Worm (Caenorhabditis elegans) whole organism, midembryonic: ENCODE results near the gene clec-163.
"Not testable (repeated sequence)": the region's sequence is repeated elsewhere in the genome, so short reads cannot be mapped to it uniquely, and the experiment has no call there.

ENCODE experiments used
- T22C8.4 ChIP-seq: fragments of 200-800 bp; sonication (Bioruptor generic); IDR thresholded peaks from 2 replicates; pipeline ENCODE4 v1.3.6; 2022; ENCODE audit warnings: missing genetic modification characterization, missing compliant biosample characterization
- cog-1 ChIP-seq: sonication (generic microtip); optimal IDR thresholded peaks from 2 replicates; lab custom pipeline; 2016; ENCODE audit warnings: missing genetic modification characterization, missing compliant biosample characterization
- flt-1 ChIP-seq: fragments of 200-800 bp; sonication (Bioruptor generic); IDR thresholded peaks from 2 replicates; pipeline ENCODE4 v1.3.6; 2022; ENCODE audit warnings: missing genetic modification characterization, missing compliant biosample characterization
- klf-2 ChIP-seq: fragments of 200-800 bp; sonication (Bioruptor generic); conservative IDR thresholded peaks from 2 replicates; pipeline ENCODE4 v1.3.6; 2022; ENCODE audit warnings: missing genetic modification reagents, missing genetic modification characterization, missing compliant biosample characterization
- med-1 ChIP-seq: sonication (generic microtip); optimal IDR thresholded peaks from 2 replicates; lab custom pipeline; 2017; ENCODE audit warnings: missing genetic modification characterization, mild to moderate bottlenecking, missing compliant biosample characterization, antibody characterized with exemption, missing genetic modification reagents; ENCODE audit not compliant: insufficient read depth
- ref-1 ChIP-seq: fragments of 200-800 bp; sonication (Bioruptor generic); conservative IDR thresholded peaks from 2 replicates; pipeline ENCODE4 v1.3.6; 2022; ENCODE audit warnings: missing genetic modification reagents, missing genetic modification characterization, missing compliant biosample characterization
- tab-1 ChIP-seq: fragments of 200-800 bp; sonication (Bioruptor generic); IDR thresholded peaks from 2 replicates; pipeline ENCODE4 v1.3.6; 2022; ENCODE audit warnings: missing genetic modification characterization, missing compliant biosample characterization
- ztf-23 ChIP-seq: fragments of 200-800 bp; sonication (Bioruptor generic); IDR thresholded peaks from 2 replicates; pipeline ENCODE4 v1.3.6; 2022; ENCODE audit warnings: missing genetic modification reagents, missing genetic modification characterization, missing compliant biosample characterization
- ztf-29 ChIP-seq: fragments of 200-800 bp; sonication (Bioruptor generic); IDR thresholded peaks from 2 replicates; pipeline ENCODE4 v1.3.6; 2022; ENCODE audit warnings: missing genetic modification reagents, missing genetic modification characterization, missing compliant biosample characterization

The clec-163 gene

DNA sequence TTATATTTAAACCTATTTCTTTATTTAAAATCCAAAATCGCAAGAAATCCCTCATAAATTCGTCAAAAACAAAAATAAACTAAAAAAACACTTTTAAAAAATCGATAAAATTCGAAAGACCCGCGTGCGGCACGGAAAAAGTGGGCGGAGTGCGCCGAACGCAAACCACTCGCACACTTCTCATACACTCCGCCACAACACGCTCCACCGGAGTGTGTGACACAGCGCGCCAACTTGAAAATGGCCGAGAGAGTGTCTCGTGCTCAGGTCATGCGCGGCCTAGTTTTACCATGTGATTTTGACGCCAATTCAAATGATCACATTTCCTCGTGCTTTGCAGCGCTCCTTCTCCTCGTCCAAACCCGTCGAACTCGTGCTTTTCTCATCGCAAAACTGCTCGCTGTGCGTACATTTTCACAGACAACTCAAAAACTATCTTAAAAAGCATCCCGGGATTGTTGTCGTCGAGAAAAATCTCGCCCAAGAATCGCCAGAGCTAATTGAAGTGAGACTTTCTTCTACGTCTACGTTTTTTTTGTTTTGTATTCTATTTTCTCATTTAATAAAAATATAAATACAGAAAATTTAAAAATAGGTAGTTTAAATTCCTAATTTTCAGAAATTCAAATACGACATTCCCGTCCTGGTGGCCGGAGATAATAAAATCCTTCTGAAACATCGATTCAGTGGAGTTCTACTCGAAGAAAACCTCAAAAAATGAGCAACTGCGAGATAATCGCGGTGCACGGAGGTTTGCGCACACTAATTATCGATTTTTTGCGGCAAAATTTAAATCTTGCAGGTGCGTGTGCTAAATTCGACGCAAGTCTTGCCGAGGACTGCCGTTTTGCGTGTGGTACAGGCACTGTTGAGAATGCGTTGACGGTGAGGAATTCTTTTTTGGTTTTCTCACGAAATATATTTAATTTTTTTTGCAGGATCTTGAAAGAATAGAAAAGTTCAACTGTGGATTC is 34.8 kb upstream of the clec-163 start, which contains the start of gene tasp-1:
Gene tasp-1, plus strand, starts transcription at position 258 of the 974 bp plus-strand sequence.
- TF ChIP-seq ref-1 (GFP tag; lab: Robert Waterston, UW) (peak; percentile 80), ztf-29 (GFP tag; lab: Robert Waterston, UW) (peak; percentile 92), ztf-23 (peak; percentile 100), tab-1 (peak; percentile 93), T22C8.4 (GFP tag; lab: Robert Waterston, UW) (peak; percentile 100), cog-1 (tag; lab: Kevin White, UChicago) (peak; percentile 100), med-1 (GFP tag; lab: Kevin White, UChicago) (peak; percentile 83), klf-2 (GFP tag; lab: Robert Waterston, UW) (peak; percentile 93), flt-1 (peak; percentile 98)

DNA sequence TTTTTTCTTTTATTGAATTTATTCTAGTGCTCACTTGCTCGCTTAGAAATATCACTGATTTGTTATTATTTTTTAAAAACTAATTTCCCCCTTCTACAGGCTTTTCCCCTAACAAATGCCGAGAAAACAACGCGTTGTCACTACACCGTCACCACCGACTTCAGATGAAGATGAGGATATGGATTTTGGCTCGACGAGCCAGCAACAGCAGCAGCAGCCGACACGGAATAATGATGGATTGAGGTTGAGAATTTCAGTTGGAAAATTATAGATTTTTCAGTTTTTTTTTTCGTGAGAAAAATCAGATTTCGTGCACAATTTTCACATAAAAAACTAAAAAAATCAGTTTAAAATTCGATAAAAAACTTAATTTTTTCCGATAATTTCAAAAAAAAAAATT is 31.1 kb upstream of the clec-163 start, which contains the start of gene dpy-28:
Gene dpy-28, plus strand, starts transcription at position 100 of the 400 bp plus-strand sequence.
- TF ChIP-seq T22C8.4 (GFP tag; lab: Robert Waterston, UW) (no peak), klf-2 (GFP tag; lab: Robert Waterston, UW) (no peak), ref-1 (GFP tag; lab: Robert Waterston, UW) (no peak), cog-1 (tag; lab: Kevin White, UChicago) (no peak), ztf-29 (GFP tag; lab: Robert Waterston, UW) (no peak), med-1 (GFP tag; lab: Kevin White, UChicago) (no peak), tab-1 (no peak), ztf-23 (no peak), flt-1 (no peak)

DNA sequence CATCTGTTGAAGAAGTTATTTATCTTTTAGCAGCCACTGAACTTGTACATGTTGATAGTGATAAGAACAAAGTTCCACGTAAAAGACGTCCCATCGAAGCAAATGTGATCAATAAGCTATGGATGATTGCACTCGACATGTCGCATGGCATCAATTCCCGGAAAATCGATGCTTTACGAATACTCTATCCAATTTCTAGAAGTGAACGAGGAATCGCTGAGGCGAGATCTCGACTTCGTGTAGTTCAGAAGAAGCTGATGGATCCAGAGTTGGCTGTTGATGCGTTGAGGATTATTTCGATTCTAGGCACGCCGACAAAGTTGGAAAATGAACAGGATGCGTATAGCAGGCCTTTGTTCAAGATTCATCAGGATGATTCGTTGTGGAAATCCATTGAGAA is 24.5 kb upstream of the clec-163 start:
- TF ChIP-seq tab-1 (no peak), ztf-29 (GFP tag; lab: Robert Waterston, UW) (no peak), med-1 (GFP tag; lab: Kevin White, UChicago) (no peak)

DNA sequence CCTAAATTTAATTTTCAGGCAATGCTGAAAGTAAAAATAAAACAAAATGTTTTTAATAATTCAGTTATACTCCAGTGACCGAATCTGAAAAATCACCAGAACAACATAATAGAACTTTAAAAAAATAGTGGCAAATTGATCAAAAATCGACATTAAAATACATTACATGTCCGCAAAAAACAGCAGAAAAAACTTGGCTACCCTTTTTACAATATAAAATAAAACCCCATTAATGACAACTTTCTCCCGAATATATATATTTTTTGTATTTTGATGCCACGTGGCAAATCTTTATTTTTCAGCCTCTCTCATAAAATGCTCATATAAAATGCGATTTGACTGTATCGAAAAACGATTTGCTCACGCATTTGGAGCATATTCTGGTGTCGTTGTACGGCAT is 12.6 kb upstream of the clec-163 start, which contains the start of gene ptr-19:
Gene ptr-19, plus strand, starts transcription at position 301 of the 400 bp plus-strand sequence.
- TF ChIP-seq tab-1 = no peak
- TF ChIP-seq ztf-29 (GFP tag; lab: Robert Waterston, UW) = no peak
- no peak for TF ChIP-seq med-1 (GFP tag; lab: Kevin White, UChicago)
- no peak for TF ChIP-seq klf-2 (GFP tag; lab: Robert Waterston, UW)
- TF ChIP-seq T22C8.4 (GFP tag; lab: Robert Waterston, UW) = no peak
- no peak for TF ChIP-seq cog-1 (tag; lab: Kevin White, UChicago)
- no peak for TF ChIP-seq ref-1 (GFP tag; lab: Robert Waterston, UW)
- no peak for TF ChIP-seq ztf-23
- TF ChIP-seq flt-1 = no peak

DNA sequence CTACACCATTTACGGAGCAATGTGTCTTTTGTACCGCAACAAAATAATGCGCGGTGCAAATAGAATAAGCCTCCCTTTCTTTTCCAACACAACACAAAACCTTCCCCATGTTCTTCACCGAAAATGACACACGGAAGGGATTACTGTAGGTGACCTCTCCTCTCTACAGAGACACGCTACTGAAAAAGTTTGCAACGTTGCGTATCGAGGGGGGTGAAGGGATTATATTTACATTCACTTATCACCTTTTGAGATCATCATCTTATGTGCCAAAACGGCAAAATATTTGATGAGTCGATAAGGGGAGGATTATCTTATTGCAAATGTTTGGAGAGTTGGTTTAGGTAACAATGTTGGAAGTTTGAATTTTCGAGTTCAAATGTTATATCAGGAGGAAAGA is 11.1 kb upstream of the clec-163 start:
- TF ChIP-seq med-1 (GFP tag; lab: Kevin White, UChicago) (no peak), cog-1 (tag; lab: Kevin White, UChicago) (peak; percentile 8)

DNA sequence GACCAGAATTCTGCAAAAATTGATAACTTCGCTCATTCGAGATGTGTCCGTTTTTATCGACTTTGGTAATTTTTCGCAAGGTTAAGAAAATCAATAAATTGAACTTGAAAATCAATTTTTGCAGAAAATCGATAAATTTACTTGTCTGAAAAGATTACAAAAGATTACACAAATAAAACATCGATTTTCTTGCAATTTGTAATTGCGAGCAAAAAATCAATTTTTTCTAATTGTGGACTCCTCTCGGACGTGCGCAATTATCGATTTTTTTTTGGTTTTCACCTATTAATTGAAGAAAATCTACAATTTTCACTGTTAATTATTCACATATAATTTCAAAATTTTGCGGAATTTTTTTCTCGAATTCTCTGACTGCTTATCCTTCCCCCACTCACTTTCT is 2.9 kb upstream of the clec-163 start:
- TF ChIP-seq klf-2 (GFP tag; lab: Robert Waterston, UW) (no peak), cog-1 (tag; lab: Kevin White, UChicago) (no peak), ref-1 (GFP tag; lab: Robert Waterston, UW) (no peak), ztf-23 (no peak), T22C8.4 (GFP tag; lab: Robert Waterston, UW) (peak; percentile 73), med-1 (GFP tag; lab: Kevin White, UChicago) (no peak), ztf-29 (GFP tag; lab: Robert Waterston, UW) (no peak), flt-1 (no peak)

DNA sequence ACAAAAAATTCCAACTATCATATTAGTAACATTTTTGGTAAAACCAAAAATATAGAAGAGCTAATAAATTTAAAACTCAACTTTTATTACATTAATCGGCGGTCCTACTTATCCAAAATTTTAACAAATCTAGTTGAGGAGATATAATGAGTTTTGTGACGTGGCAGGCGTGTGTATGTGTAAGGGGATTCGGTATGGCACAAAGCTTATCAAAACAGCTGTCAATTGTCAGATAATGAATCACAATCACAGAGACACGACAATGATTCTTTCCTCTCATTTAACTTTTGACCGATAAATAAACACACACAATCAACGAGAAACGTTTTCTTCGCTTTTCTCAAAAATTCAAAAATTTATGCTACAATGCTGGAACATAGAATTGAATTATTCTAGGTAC is 7.9 kb downstream of the clec-163 start, which contains the start of gene K11D9.3:
Gene K11D9.3, minus strand, starts transcription at position 181 of the 400 bp plus-strand sequence.
- TF ChIP-seq ztf-29 (GFP tag; lab: Robert Waterston, UW) (no peak), ref-1 (GFP tag; lab: Robert Waterston, UW) (no peak), cog-1 (tag; lab: Kevin White, UChicago) (no peak), med-1 (GFP tag; lab: Kevin White, UChicago) (no peak), ztf-23 (no peak), flt-1 (no peak), T22C8.4 (GFP tag; lab: Robert Waterston, UW) (no peak), klf-2 (GFP tag; lab: Robert Waterston, UW) (no peak), tab-1 (no peak)

DNA sequence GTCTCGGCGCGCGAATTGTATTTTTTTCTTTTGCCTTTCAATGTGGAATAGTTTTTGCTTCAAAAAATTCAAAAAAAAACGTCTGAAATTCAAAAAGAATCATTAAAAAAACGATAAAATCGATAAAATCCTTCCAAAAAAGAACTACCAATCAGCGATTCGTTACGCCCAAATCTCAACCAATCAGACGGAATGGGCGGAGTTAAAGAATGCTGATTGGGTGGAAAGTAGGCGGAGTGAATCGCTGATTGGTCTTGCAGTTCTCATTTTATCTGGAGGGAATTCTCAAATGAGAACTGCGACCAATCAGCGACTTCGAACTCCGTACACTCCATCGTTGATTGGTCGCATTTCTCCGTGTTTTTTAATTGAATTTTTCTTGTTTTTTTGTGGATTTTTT is 11.0 kb downstream of the clec-163 start:
- no peak for TF ChIP-seq klf-2 (GFP tag; lab: Robert Waterston, UW)
- TF ChIP-seq T22C8.4 (GFP tag; lab: Robert Waterston, UW) = no peak
- no peak for TF ChIP-seq med-1 (GFP tag; lab: Kevin White, UChicago)

DNA sequence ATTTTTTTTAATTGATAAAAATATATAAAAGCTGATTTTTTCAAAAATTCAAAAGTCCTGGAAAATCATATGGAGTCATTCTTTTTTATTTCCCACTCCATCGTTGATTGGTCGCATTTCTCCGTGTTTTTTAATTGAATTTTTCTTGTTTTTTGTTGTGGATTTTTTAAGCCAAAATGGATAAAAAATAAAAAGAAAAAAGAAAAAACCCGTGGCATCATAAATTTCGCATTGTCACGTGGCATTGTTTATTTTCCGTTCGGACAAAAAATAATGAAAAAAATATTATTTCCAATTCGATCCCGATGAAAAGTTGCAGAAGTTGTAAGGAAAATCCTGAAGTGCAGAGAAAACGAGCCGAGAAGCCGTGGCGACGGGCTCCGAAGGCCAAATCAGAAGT is 11.5 kb downstream of the clec-163 start, which contains the start of gene klp-7:
Gene klp-7, plus strand, starts transcription at position 301 of the 400 bp plus-strand sequence.
- not testable (repeated sequence) for TF ChIP-seq tab-1, flt-1, ztf-23

DNA sequence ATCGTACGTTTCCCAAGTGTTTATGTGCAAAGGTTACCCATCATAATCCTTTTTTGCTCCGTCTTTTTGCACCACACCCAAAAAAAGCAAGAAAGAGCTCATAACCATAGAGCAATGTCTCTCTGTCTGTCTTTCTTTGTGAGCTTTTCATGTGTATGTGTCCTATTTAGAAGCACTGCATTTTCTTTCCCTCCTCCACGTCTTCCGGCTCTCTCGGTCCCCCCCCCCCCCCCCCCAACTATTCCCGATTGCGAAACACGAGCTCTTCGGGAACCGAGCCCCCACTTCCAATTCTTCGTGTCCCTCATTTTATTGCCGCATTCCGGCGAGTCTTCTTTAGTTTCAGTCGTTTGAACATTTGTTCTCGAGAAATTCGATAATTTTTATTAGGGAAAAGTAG is 12.7 kb downstream of the clec-163 start:
- TF ChIP-seq ztf-29 (GFP tag; lab: Robert Waterston, UW) (no peak), ztf-23 (no peak), tab-1 (no peak), med-1 (GFP tag; lab: Kevin White, UChicago) (no peak), ref-1 (GFP tag; lab: Robert Waterston, UW) (no peak), flt-1 (no peak), klf-2 (GFP tag; lab: Robert Waterston, UW) (no peak), cog-1 (tag; lab: Kevin White, UChicago) (no peak), T22C8.4 (GFP tag; lab: Robert Waterston, UW) (no peak)
